Worm (Caenorhabditis elegans) whole organism, L1 larva: Measurements from ENCODE around the gene sdz-5.

Experiments used
- jun-1 ChIP-seq: fragments of 150-350 bp; optimal IDR thresholded peaks from 2 replicates; lab custom pipeline; 2014; ENCODE audit warnings: missing biosample characterization, missing genetic modification reagents, missing genetic modification characterization
- lsy-2 ChIP-seq, 2 experiments: fragments of 150-350 bp; optimal IDR thresholded peaks; 2 replicates each; lab custom pipeline; 2014; ENCODE audit warnings: missing biosample characterization in 2 of 2, missing genetic modification characterization in 2 of 2
- nhr-11 ChIP-seq: fragments of 150-350 bp; optimal IDR thresholded peaks from 2 replicates; lab custom pipeline; 2014; ENCODE audit warnings: missing biosample characterization, missing genetic modification characterization
- nhr-28 ChIP-seq: fragments of 150-350 bp; optimal IDR thresholded peaks from 2 replicates; lab custom pipeline; 2014; ENCODE audit warnings: missing biosample characterization, missing genetic modification characterization

DNA sequence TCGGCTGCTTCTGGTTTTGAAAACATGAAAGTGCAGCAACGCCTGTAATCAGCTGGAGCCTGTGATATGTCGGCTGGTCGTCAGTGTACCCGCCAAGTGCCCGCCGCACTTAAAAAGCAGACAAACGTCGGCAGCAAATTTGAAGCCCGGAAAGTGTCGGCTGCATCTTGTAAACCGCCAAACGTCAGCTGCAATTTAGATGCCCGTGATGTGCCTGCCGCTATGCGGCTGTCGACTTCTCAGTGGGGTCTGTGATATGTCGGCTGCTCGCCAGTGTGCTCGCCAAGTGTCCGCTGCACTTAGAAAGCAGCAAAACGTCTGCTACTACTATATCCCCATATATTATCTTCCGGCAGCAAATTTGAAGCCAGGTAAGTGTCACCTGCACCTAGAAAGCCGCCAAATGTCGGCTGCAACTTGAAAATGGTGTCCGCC, 21.4 kb upstream of the sdz-5 start:
- TF ChIP-seq lsy-2 (tag; optimal IDR thresholded peaks at IDR 0.05; lab: Kevin White, UChicago): no peak
- no peak for TF ChIP-seq jun-1 (tag; lab: Kevin White, UChicago)
- TF ChIP-seq nhr-11 (tag; lab: Kevin White, UChicago): no peak
- no peak for TF ChIP-seq nhr-28 (tag; lab: Kevin White, UChicago)
